Fruit fly (Drosophila melanogaster) whole organism, embryonic: ENCODE measurements around the gene Alg12.

ENCODE experiments used
- CG10543 ChIP-seq: fragments of 200-800 bp; sonication (Bioruptor generic); optimal IDR thresholded peaks from 3 replicates; lab custom pipeline; 2017; ENCODE audit warnings: missing biosample characterization, mild to moderate bottlenecking, missing genetic modification characterization, moderate library complexity
- CG11398 ChIP-seq: fragments of 200-800 bp; sonication (Bioruptor generic); optimal IDR thresholded peaks from 2 replicates; lab custom pipeline; 2016; ENCODE audit warnings: missing biosample characterization, missing genetic modification characterization
- CG12299 ChIP-seq: fragments of 200-800 bp; sonication (Bioruptor generic); optimal IDR thresholded peaks from 2 replicates; lab custom pipeline; 2018; ENCODE audit warnings: missing biosample characterization, mild to moderate bottlenecking, missing genetic modification characterization
- CG12769 ChIP-seq: fragments of 200-800 bp; sonication (Bioruptor generic); optimal IDR thresholded peaks from 2 replicates; lab custom pipeline; 2019; ENCODE audit warnings: missing biosample characterization, mild to moderate bottlenecking, missing genetic modification characterization, moderate library complexity
- CG13624 ChIP-seq: fragments of 200-800 bp; sonication (Bioruptor generic); optimal IDR thresholded peaks from 2 replicates; lab custom pipeline; 2016; ENCODE audit warnings: missing biosample characterization, missing genetic modification characterization
- CG2202 ChIP-seq: fragments of 200-800 bp; sonication (Bioruptor generic); optimal IDR thresholded peaks from 2 replicates; lab custom pipeline; 2018; ENCODE audit warnings: missing biosample characterization, mild to moderate bottlenecking, missing genetic modification characterization
- CG30403 ChIP-seq: fragments of 200-800 bp; sonication (Bioruptor generic); optimal IDR thresholded peaks from 3 replicates; lab custom pipeline; 2016; ENCODE audit warnings: missing biosample characterization, missing genetic modification characterization
- CG32532 ChIP-seq: fragments of 200-800 bp; sonication (Bioruptor generic); IDR thresholded peaks from 2 replicates; pipeline ENCODE4 v1.3.6; 2022; ENCODE audit warnings: missing biosample characterization, missing genetic modification characterization
- CG32772 ChIP-seq: fragments of 200-800 bp; sonication (Bioruptor generic); IDR thresholded peaks from 2 replicates; pipeline ENCODE4 v1.3.6; 2022; ENCODE audit warnings: missing biosample characterization, missing genetic modification characterization
- CG34224 ChIP-seq: fragments of 200-800 bp; sonication (Bioruptor generic); IDR thresholded peaks from 3 replicates; pipeline ENCODE4 v1.3.6; 2022; ENCODE audit warnings: missing biosample characterization, missing genetic modification characterization; ENCODE audit not compliant: partially characterized antibody
- CG3838 ChIP-seq: fragments of 200-800 bp; sonication (Bioruptor generic); optimal IDR thresholded peaks from 3 replicates; lab custom pipeline; 2016; ENCODE audit warnings: missing biosample characterization, missing genetic modification characterization
- CG4854 ChIP-seq: fragments of 200-800 bp; sonication (Bioruptor generic); optimal IDR thresholded peaks from 2 replicates; lab custom pipeline; 2016; ENCODE audit warnings: missing biosample characterization, missing genetic modification characterization, inconsistent platforms
- CG9437 ChIP-seq: fragments of 200-800 bp; sonication (Bioruptor generic); optimal IDR thresholded peaks from 2 replicates; lab custom pipeline; 2018; ENCODE audit warnings: missing biosample characterization, mild to moderate bottlenecking, missing genetic modification characterization
- Camta ChIP-seq: fragments of 200-800 bp; sonication (Bioruptor generic); optimal IDR thresholded peaks from 2 replicates; lab custom pipeline; 2016; ENCODE audit warnings: missing biosample characterization, missing genetic modification characterization
- Dref ChIP-seq: fragments of 200-800 bp; sonication (Bioruptor generic); IDR thresholded peaks from 2 replicates; pipeline ENCODE4 v1.3.6; 2022; ENCODE audit warnings: missing biosample characterization, missing genetic modification characterization
- ERR ChIP-seq: fragments of 200-800 bp; sonication (Bioruptor generic); optimal IDR thresholded peaks from 2 replicates; lab custom pipeline; 2016; ENCODE audit warnings: missing biosample characterization, missing genetic modification characterization
- Hand ChIP-seq: fragments of 200-800 bp; sonication (Bioruptor generic); optimal IDR thresholded peaks from 2 replicates; lab custom pipeline; 2017; ENCODE audit warnings: mild to moderate bottlenecking, missing biosample characterization, missing genetic modification reagents, missing genetic modification characterization
- HmgZ ChIP-seq: fragments of 200-800 bp; sonication (Bioruptor generic); optimal IDR thresholded peaks from 2 replicates; lab custom pipeline; 2018; ENCODE audit warnings: missing biosample characterization, mild to moderate bottlenecking, missing genetic modification characterization
- Hr51 ChIP-seq, 2 experiments: fragments of 200-800 bp; sonication (Bioruptor generic); optimal IDR thresholded peaks; 2 replicates in 1 of 2; 3 replicates in 1 of 2; lab custom pipeline; 2016 to 2018; ENCODE audit warnings: missing biosample characterization in 2 of 2, missing genetic modification characterization in 2 of 2, mild to moderate bottlenecking in 1 of 2, moderate library complexity in 1 of 2
- Lhr ChIP-seq: fragments of 200-800 bp; sonication (Bioruptor generic); optimal IDR thresholded peaks from 3 replicates; lab custom pipeline; 2017; ENCODE audit warnings: mild to moderate bottlenecking, missing biosample characterization, missing genetic modification reagents, missing genetic modification characterization
- MESR4 ChIP-seq: fragments of 200-800 bp; sonication (Bioruptor generic); optimal IDR thresholded peaks from 2 replicates; lab custom pipeline; 2018; ENCODE audit warnings: missing biosample characterization, mild to moderate bottlenecking, missing genetic modification characterization, moderate library complexity
- Med ChIP-seq: fragments of 200-800 bp; sonication (Bioruptor generic); peaks from one replicate; lab custom pipeline; 2016; ENCODE audit warnings: missing biosample characterization, missing genetic modification characterization, mild to moderate bottlenecking, inconsistent platforms, moderate library complexity
- Meics ChIP-seq: fragments of 200-800 bp; sonication (Bioruptor generic); optimal IDR thresholded peaks from 2 replicates; lab custom pipeline; 2017; ENCODE audit warnings: missing biosample characterization, mild to moderate bottlenecking, missing genetic modification characterization
- Oaz ChIP-seq: fragments of 200-800 bp; sonication (Bioruptor generic); IDR thresholded peaks from 2 replicates; pipeline ENCODE4 v1.3.6; 2022; ENCODE audit warnings: missing biosample characterization, missing genetic modification characterization
- Oli ChIP-seq: fragments of 200-800 bp; sonication (Bioruptor generic); optimal IDR thresholded peaks from 2 replicates; lab custom pipeline; 2018; ENCODE audit warnings: missing biosample characterization, mild to moderate bottlenecking, missing genetic modification characterization, moderate library complexity
- Pdp1 ChIP-seq, 2 experiments: fragments of 200-800 bp; sonication (Bioruptor generic); optimal IDR thresholded peaks; 3 replicates each; lab custom pipeline; 2016; ENCODE audit warnings: missing biosample characterization in 2 of 2, missing genetic modification characterization in 2 of 2, mild to moderate bottlenecking in 1 of 2, moderate library complexity in 1 of 2
- Rfx ChIP-seq: fragments of 200-800 bp; sonication (Bioruptor generic); IDR thresholded peaks from 2 replicates; pipeline ENCODE4 v1.3.6; 2022; ENCODE audit warnings: missing biosample characterization, missing genetic modification characterization
- Trl ChIP-seq, 3 experiments: fragments of >200 bp in 2 of 3; fragments of 200-800 bp in 1 of 3; sonication (Bioruptor generic) in 1 of 3; optimal IDR thresholded peaks; 2 replicates in 1 of 3; 3 replicates in 2 of 3; lab custom pipeline; 2016 to 2017; ENCODE audit warnings: missing biosample characterization in 1 of 3, missing genetic modification characterization in 1 of 3
- cato ChIP-seq: fragments of 200-800 bp; sonication (Bioruptor generic); optimal IDR thresholded peaks from 2 replicates; lab custom pipeline; 2016; ENCODE audit warnings: missing biosample characterization, missing genetic modification characterization, borderline replicate concordance
- chinmo ChIP-seq: fragments of 200-800 bp; sonication (Bioruptor generic); IDR thresholded peaks from 4 replicates; pipeline ENCODE4 v1.3.6; 2022; ENCODE audit warnings: missing biosample characterization, missing genetic modification characterization; ENCODE audit not compliant: partially characterized antibody
- ci ChIP-seq: fragments of 200-800 bp; sonication (Bioruptor generic); IDR thresholded peaks from 3 replicates; pipeline ENCODE4 v1.3.6; 2022; ENCODE audit warnings: missing biosample characterization, missing genetic modification characterization
- dmrt99B ChIP-seq: fragments of 200-800 bp; sonication (Bioruptor generic); optimal IDR thresholded peaks from 2 replicates; lab custom pipeline; 2018; ENCODE audit warnings: missing biosample characterization, mild to moderate bottlenecking, missing genetic modification characterization, moderate library complexity
- dysf ChIP-seq: fragments of 200-800 bp; sonication (Bioruptor generic); IDR thresholded peaks from 3 replicates; pipeline ENCODE4 v1.3.6; 2022; ENCODE audit warnings: missing biosample characterization, missing genetic modification characterization
- eve ChIP-seq, 2 experiments: fragments of >200 bp; optimal IDR thresholded peaks; 2 replicates each; lab custom pipeline; 2017; ENCODE audit warnings: missing biosample characterization in 2 of 2, missing genetic modification characterization in 2 of 2
- ftz-f1 ChIP-seq: fragments of 200-800 bp; sonication (Bioruptor generic); optimal IDR thresholded peaks from 2 replicates; lab custom pipeline; 2016; ENCODE audit warnings: missing biosample characterization, missing genetic modification characterization
- gsb ChIP-seq: fragments of 200-800 bp; sonication (Bioruptor generic); IDR thresholded peaks from 2 replicates; pipeline ENCODE4 v1.3.6; 2022; ENCODE audit warnings: missing biosample characterization, missing genetic modification characterization
- gt ChIP-seq: fragments of 200-800 bp; sonication (Bioruptor generic); IDR thresholded peaks from 2 replicates; pipeline ENCODE4 v1.3.6; 2022; ENCODE audit warnings: missing biosample characterization, missing genetic modification characterization
- hb ChIP-seq: fragments of 200-800 bp; sonication (Bioruptor generic); IDR thresholded peaks from 3 replicates; pipeline ENCODE4 v1.3.6; 2022; ENCODE audit warnings: missing biosample characterization, missing genetic modification characterization; ENCODE audit not compliant: partially characterized antibody
- lab ChIP-seq: fragments of 200-800 bp; sonication (Bioruptor generic); optimal IDR thresholded peaks from 3 replicates; lab custom pipeline; 2017; ENCODE audit warnings: missing biosample characterization, missing genetic modification characterization, mild to moderate bottlenecking, moderate library complexity, missing genetic modification reagents
- lilli ChIP-seq: fragments of 200-800 bp; sonication (Bioruptor generic); optimal IDR thresholded peaks from 3 replicates; lab custom pipeline; 2016; ENCODE audit warnings: missing biosample characterization, missing genetic modification characterization
- nau ChIP-seq: fragments of 200-800 bp; sonication (Bioruptor generic); optimal IDR thresholded peaks from 3 replicates; lab custom pipeline; 2017; ENCODE audit warnings: missing biosample characterization, mild to moderate bottlenecking, missing genetic modification characterization, missing genetic modification reagents
- rib ChIP-seq: fragments of 200-800 bp; sonication (Bioruptor generic); IDR thresholded peaks from 2 replicates; pipeline ENCODE4 v1.3.6; 2022; ENCODE audit warnings: missing biosample characterization, missing genetic modification characterization
- sd ChIP-seq: fragments of 200-800 bp; sonication (Bioruptor generic); optimal IDR thresholded peaks from 3 replicates; lab custom pipeline; 2018; ENCODE audit warnings: missing biosample characterization, mild to moderate bottlenecking, missing genetic modification characterization, moderate library complexity
- sim ChIP-seq: fragments of 200-800 bp; sonication (Bioruptor generic); IDR thresholded peaks from 2 replicates; pipeline ENCODE4 v1.3.6; 2022; ENCODE audit warnings: missing biosample characterization, missing genetic modification characterization
- slou ChIP-seq: fragments of 200-800 bp; sonication (Bioruptor generic); optimal IDR thresholded peaks from 3 replicates; lab custom pipeline; 2016; ENCODE audit warnings: missing biosample characterization, missing genetic modification characterization
- trem ChIP-seq: fragments of 200-800 bp; optimal IDR thresholded peaks from 3 replicates; lab custom pipeline; 2019; ENCODE audit warnings: missing biosample characterization, mild to moderate bottlenecking, missing genetic modification characterization, moderate library complexity
- vvl ChIP-seq: fragments of 200-800 bp; sonication (Bioruptor generic); IDR thresholded peaks from 2 replicates; pipeline ENCODE4 v1.3.6; 2022; ENCODE audit warnings: missing biosample characterization, missing genetic modification characterization
- zfh1 ChIP-seq: fragments of 200-800 bp; sonication (Bioruptor generic); IDR thresholded peaks from 3 replicates; pipeline ENCODE4 v1.3.6; 2022; ENCODE audit warnings: missing biosample characterization, missing genetic modification characterization

The Alg12 gene

dm6 chr3R:9768884-9769283 is 12.6 kb downstream of the Alg12 start, which contains the start of gene MED6:
Gene MED6, minus strand, starts transcription at chr3R:9768984.
- TF ChIP-seq ci = 0 out of 3 replicates have a peak, but pooled peaks have one; percentile 7
- peak; percentile 77 for TF ChIP-seq Med
- no peak for TF ChIP-seq nau (GFP tag; lab: Kevin White, UChicago)
- TF ChIP-seq lilli (GFP tag; lab: Kevin White, UChicago) = no peak
- 0 out of 2 replicates have a peak, but pooled peaks have one; percentile 26 for TF ChIP-seq gsb (GFP tag; lab: Robert Waterston, UW)
- TF ChIP-seq HmgZ = no peak
- no peak for TF ChIP-seq dmrt99B
- TF ChIP-seq Dref = 0 out of 2 replicates have a peak, but pooled peaks have one; percentile 27

- TF ChIP-seq slou (GFP tag; lab: Kevin White, UChicago) = no peak
- TF ChIP-seq Camta (GFP tag; lab: Kevin White, UChicago) = no peak
- peak; percentile 30 for TF ChIP-seq CG13624 (GFP tag; lab: Kevin White, UChicago)
- no peak for TF ChIP-seq Oaz (GFP tag; lab: Robert Waterston, UW)
- no peak for TF ChIP-seq CG4854
- no peak for TF ChIP-seq MESR4
- no peak for TF ChIP-seq Hr51 (GFP tag; optimal IDR thresholded peaks at IDR 0.05; lab: Kevin White, UChicago)
- TF ChIP-seq lab (GFP tag; lab: Kevin White, UChicago) = peak; percentile 7
- TF ChIP-seq zfh1 (GFP tag; lab: Robert Waterston, UW) = no peak
- TF ChIP-seq CG10543 (GFP tag; lab: Kevin White, UChicago) = peak; percentile 72
- TF ChIP-seq Pdp1 (GFP tag; optimal IDR thresholded peaks at IDR 0.05; lab: Kevin White, UChicago) = peak in 1 of 2 experiments; percentile 97
- peak; percentile 86; the same call in 3 of the 4 replicates for TF ChIP-seq chinmo (GFP tag; lab: Robert Waterston, UW)
- peak; percentile 27; the same call in 1 of the 2 replicates for TF ChIP-seq Rfx
- TF ChIP-seq Med = peak; percentile 51
- TF ChIP-seq CG12769 (tag; lab: Kevin White, UChicago) = peak; percentile 80
- no peak for TF ChIP-seq gt (GFP tag; lab: Robert Waterston, UW)
- TF ChIP-seq Oli (tag; lab: Kevin White, UChicago) = no peak
- no peak for TF ChIP-seq Meics
- TF ChIP-seq Trl (optimal IDR thresholded peaks at IDR 0.05; lab: Kevin White, UChicago) = peak in 1 of 2 experiments; percentile 56
- TF ChIP-seq Trl (GFP tag; optimal IDR thresholded peaks at IDR 0.05; lab: Kevin White, UChicago) = no peak
- no peak for TF ChIP-seq CG32772
- 0 out of 2 replicates have a peak, but pooled peaks have one; percentile 24 for TF ChIP-seq CG32532 (GFP tag; lab: Robert Waterston, UW)
- 0 out of 3 replicates have a peak, but pooled peaks have one; percentile 26 for TF ChIP-seq CG34224 (GFP tag; lab: Robert Waterston, UW)
- peak; percentile 37 for TF ChIP-seq ftz-f1
- TF ChIP-seq trem = no peak
- TF ChIP-seq Lhr (GFP tag; lab: Kevin White, UChicago) = no peak
- TF ChIP-seq cato (GFP tag; lab: Kevin White, UChicago) = no peak
- peak; percentile 98 for TF ChIP-seq sd (tag; lab: Kevin White, UChicago)
- TF ChIP-seq CG12299 (tag; lab: Kevin White, UChicago) = no peak
- 0 out of 2 replicates have a peak, but pooled peaks have one; percentile 33 for TF ChIP-seq rib (GFP tag; lab: Robert Waterston, UW)
- peak; percentile 30 for TF ChIP-seq nau (GFP tag; lab: Kevin White, UChicago)
These were observed 13.8 kb downstream of the Alg12 start for dm6 chr3R:9770127-9770526.

- peak; percentile 56 for TF ChIP-seq CG3838 (GFP tag; lab: Kevin White, UChicago)
- peak; percentile 94 for TF ChIP-seq dysf (GFP tag; lab: Robert Waterston, UW)
- peak; percentile 90 for TF ChIP-seq ERR (GFP tag; lab: Kevin White, UChicago)
- peak; percentile 93 for TF ChIP-seq Hand (GFP tag; lab: Kevin White, UChicago)
- no peak for TF ChIP-seq eve (GFP tag; optimal IDR thresholded peaks at IDR 0.05; lab: Kevin White, UChicago)
- peak; percentile 82 for TF ChIP-seq CG9437 (GFP tag; lab: Kevin White, UChicago)
- peak; percentile 35 for TF ChIP-seq CG11398 (GFP tag; lab: Kevin White, UChicago)
- peak; percentile 93 for TF ChIP-seq CG30403 (GFP tag; lab: Kevin White, UChicago)
- peak; percentile 73 for TF ChIP-seq sim (GFP tag; lab: Robert Waterston, UW)
- TF ChIP-seq CG13624 (GFP tag; lab: Kevin White, UChicago) = peak; percentile 90
- peak; percentile 97 for TF ChIP-seq vvl (GFP tag; lab: Robert Waterston, UW)
- peak; percentile 76 for TF ChIP-seq CG2202
- TF ChIP-seq hb (GFP tag; lab: Robert Waterston, UW) = no peak
These were observed 15.3 kb downstream of the Alg12 start, which contains the start of gene CG9471 for dm6 chr3R:9771519-9771972. Gene CG9471, minus strand, starts transcription at chr3R:9771542.
